Fruit fly (Drosophila melanogaster): ENCODE results near the gene RhoGEF3.

RhoGEF3 gene

DNA sequence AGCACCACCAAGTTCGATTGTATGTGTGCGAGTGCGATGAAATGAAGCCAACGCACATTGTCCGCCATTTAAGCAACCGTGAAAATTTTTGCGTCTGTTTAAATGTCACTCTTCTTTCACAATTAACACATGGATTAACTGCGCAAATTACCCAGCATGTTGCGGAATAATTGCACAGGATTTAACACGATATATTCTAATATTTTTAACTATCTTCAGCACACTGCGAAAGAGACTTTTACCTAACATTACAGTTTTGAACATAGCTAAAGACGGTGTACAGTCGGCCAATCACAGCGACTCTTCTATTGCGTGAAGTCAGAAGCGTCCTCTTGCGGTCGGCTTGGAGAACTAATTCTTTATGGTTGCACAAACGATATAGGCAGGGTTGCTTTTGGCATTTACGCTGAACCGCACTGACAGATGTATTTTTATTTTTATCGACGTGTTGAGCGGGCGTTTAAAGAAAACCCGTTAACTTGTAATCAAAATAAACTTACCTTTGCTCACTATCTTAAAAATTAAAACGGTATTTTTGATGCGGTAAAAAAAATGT, 30.5 kb upstream of the RhoGEF3 start (continued):
- TF ChIP-seq Meics (GFP tag; optimal IDR thresholded peaks at IDR 0.05) (no peak), dm (GFP tag; optimal IDR thresholded peaks at IDR 0.05) (peak; percentile 76), CG31365 (tag; optimal IDR thresholded peaks at IDR 0.05) (no peak), klu (GFP tag; IDR thresholded peaks at IDR 0.05) (no peak), CG11695 (GFP tag; IDR thresholded peaks at IDR 0.05) (peak; percentile 6; the same call in 1 of the 3 replicates), chinmo (GFP tag; IDR thresholded peaks at IDR 0.05; ENCODE audit: partially characterized antibody) (0 out of 4 replicates have a peak, but pooled peaks have one; percentile 42), CG17912 (GFP tag; optimal IDR thresholded peaks at IDR 0.05) (peak; percentile 67), CG13775 (GFP tag; optimal IDR thresholded peaks at IDR 0.05) (peak; percentile 54), B-H2 (GFP tag; optimal IDR thresholded peaks at IDR 0.05) (peak; percentile 70), rib (GFP tag; IDR thresholded peaks at IDR 0.05) (peak; percentile 52; the same call in 1 of the 2 replicates), CG17612 (GFP tag; IDR thresholded peaks at IDR 0.05) (no peak), CG15696 (tag; optimal IDR thresholded peaks at IDR 0.05) (no peak), ken (GFP tag; IDR thresholded peaks at IDR 0.05) (peak; percentile 47; the same call in 1 of the 3 replicates), kah (GFP tag; optimal IDR thresholded peaks at IDR 0.05) (no peak), CG2202 (tag; optimal IDR thresholded peaks at IDR 0.05) (no peak), btn (GFP tag; optimal IDR thresholded peaks at IDR 0.05) (no peak), nerfin-1 (tag; optimal IDR thresholded peaks at IDR 0.05) (peak; percentile 15), D (optimal IDR thresholded peaks at IDR 0.05) (no peak), D (GFP tag; optimal IDR thresholded peaks at IDR 0.05) (no peak), bsh (GFP tag; optimal IDR thresholded peaks at IDR 0.05) (no peak), dmrt11E (tag; optimal IDR thresholded peaks at IDR 0.05) (peak; percentile 23), CG9437 (GFP tag; optimal IDR thresholded peaks at IDR 0.05) (peak; percentile 58), salm (tag; optimal IDR thresholded peaks at IDR 0.05) (no peak), gcm2 (GFP tag; optimal IDR thresholded peaks at IDR 0.05) (no peak), CG13123 (GFP tag; optimal IDR thresholded peaks at IDR 0.05) (no peak), dati (GFP tag; IDR thresholded peaks at IDR 0.05) (no peak), eyg (GFP tag; optimal IDR thresholded peaks at IDR 0.05) (peak; percentile 17), her (GFP tag; optimal IDR thresholded peaks at IDR 0.05) (peak; percentile 26), ATbp (GFP tag; optimal IDR thresholded peaks at IDR 0.05) (no peak), CG31441 (GFP tag; IDR thresholded peaks at IDR 0.05) (no peak), CG10274 (GFP tag; optimal IDR thresholded peaks at IDR 0.05) (no peak), insv (GFP tag; optimal IDR thresholded peaks at IDR 0.05) (peak in 1 of 2 experiments; percentile 30), crp (GFP tag; optimal IDR thresholded peaks at IDR 0.05) (peak in 1 of 2 experiments; percentile 42), maf-S (GFP tag; optimal IDR thresholded peaks at IDR 0.05) (no peak), Hsf (GFP tag; optimal IDR thresholded peaks at IDR 0.05) (peak; percentile 49), unc-4 (GFP tag; IDR thresholded peaks at IDR 0.05; ENCODE audit: partially characterized antibody) (peak; percentile 54), tx (GFP tag; optimal IDR thresholded peaks at IDR 0.05) (no peak), CG3281 (GFP tag; optimal IDR thresholded peaks at IDR 0.05) (peak; percentile 31), CG14710 (tag; optimal IDR thresholded peaks at IDR 0.05) (peak; percentile 69), run (tag; optimal IDR thresholded peaks at IDR 0.05) (no peak), tio (GFP tag; optimal IDR thresholded peaks at IDR 0.05) (no peak), CG18476 (GFP tag; optimal IDR thresholded peaks at IDR 0.05) (no peak), Ets65A (GFP tag) (peak; percentile 96), CG12155 (GFP tag; optimal IDR thresholded peaks at IDR 0.05) (no peak), pb (GFP tag; optimal IDR thresholded peaks at IDR 0.05) (peak; percentile 36), Med (GFP tag) (peak; percentile 94), mld (GFP tag; IDR thresholded peaks at IDR 0.05; ENCODE audit: partially characterized antibody) (no peak), CG14014 (GFP tag; IDR thresholded peaks at IDR 0.05) (peak; percentile 60), Hand (GFP tag; optimal IDR thresholded peaks at IDR 0.05) (no peak), CG13894 (tag; optimal IDR thresholded peaks at IDR 0.05) (no peak)

Measured in whole organism, embryonic.